Worm (Caenorhabditis elegans): ENCODE measurements around the gene hlb-1.

The hlb-1 gene

DNA sequence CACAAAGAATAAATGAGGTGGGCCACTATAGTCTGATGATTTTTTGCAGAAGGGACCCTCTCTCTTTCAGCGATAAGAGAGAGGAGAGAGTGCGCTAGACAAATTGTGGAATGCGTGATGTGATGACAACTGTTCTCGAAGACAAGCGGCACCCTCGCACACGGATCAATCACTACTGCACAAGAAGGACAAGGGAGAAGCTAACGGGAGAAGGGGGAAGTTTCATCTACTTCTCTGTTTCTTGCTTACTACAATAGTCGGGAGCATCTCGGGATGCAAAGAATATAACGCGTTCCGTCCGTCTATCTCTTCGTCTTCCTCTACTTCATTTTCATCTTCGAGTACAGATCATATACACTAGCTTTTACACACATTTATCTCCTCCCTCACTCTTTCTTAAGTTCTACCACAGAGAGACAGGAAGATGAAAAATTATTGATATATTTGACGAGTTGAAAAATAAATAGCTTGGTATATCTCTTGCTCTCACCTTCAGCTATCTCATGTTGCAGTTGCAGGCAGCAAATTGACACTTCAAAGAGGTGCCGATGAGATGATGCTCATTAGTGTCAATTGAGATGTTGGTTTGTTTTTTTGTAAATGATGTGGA is 9.1 kb downstream of the hlb-1 start:
- no peak for TF ChIP-seq D2030.7 (GFP tag; IDR thresholded peaks at IDR 0.05)
- TF ChIP-seq T26A5.8 (tag; optimal IDR thresholded peaks at IDR 0.05), result no peak
- TF ChIP-seq attf-5 (GFP tag; optimal IDR thresholded peaks at IDR 0.05), result no peak
- TF ChIP-seq lin-40 (tag; optimal IDR thresholded peaks at IDR 0.05), result no peak
- no peak for TF ChIP-seq ekl-4 (GFP tag; IDR thresholded peaks at IDR 0.05)

DNA sequence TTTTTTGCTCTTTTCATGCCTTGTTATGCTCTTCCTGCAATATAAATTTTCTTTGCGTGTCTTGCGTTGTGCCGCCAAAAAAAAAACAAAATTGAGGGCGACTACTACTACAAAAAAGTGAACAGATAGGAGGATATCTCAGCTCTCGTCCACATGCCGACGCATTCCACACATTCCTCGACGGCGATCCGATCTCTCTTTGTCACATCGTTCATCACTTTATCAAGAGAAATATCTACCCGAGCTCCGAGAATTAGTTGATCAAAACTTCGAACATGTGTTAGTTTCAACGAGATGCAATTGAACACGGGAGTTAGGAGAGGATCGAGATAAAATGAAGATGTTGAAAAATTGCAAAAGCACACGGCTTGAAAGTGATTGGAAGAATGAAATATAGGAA is 11.4 kb downstream of the hlb-1 start:
- TF ChIP-seq let-607 (tag; optimal IDR thresholded peaks at IDR 0.05) (no peak), madf-8 (GFP tag; conservative IDR thresholded peaks at IDR 0.05) (no peak), repo-1 (tag; optimal IDR thresholded peaks at IDR 0.05) (no peak)

DNA sequence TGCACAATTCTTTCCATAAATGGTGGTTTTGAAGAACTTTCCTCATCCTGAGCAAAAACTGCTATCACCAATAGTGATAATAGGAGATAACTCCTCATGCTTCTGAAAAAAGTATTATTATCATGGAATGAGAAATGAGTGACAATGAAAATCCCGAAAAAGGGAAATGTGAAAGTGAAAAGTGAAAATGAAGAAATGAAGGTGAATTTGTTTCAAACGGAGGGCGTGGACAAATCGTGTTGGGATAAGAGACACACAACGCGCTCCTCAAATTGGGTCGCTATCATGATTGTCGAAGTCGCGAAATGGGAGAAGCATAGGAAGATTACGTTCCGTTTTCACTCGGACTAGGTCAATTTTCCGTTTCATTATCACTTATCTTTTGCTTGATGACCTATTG is 18.3 kb downstream of the hlb-1 start, which contains the start of gene M03B6.3:
M03B6.3 (minus strand) TSS at position 102 of the 400 bp plus-strand sequence.
- TF ChIP-seq pha-4 (tag; optimal IDR thresholded peaks at IDR 0.05) (no peak), T07F8.4 (tag; optimal IDR thresholded peaks at IDR 0.05) (no peak), ceh-58 (GFP tag; IDR thresholded peaks at IDR 0.05) (no peak), mes-4 (tag; optimal IDR thresholded peaks at IDR 0.05) (no peak), ceh-27 (GFP tag; optimal IDR thresholded peaks at IDR 0.05) (no peak), hmg-20 (GFP tag; IDR thresholded peaks at IDR 0.05) (no peak), C17E4.6 (GFP tag; IDR thresholded peaks at IDR 0.05) (no peak), C06A6.2 (GFP tag; conservative IDR thresholded peaks at IDR 0.05) (no peak), madf-6 (GFP tag; IDR thresholded peaks at IDR 0.05) (no peak), ceh-40 (GFP tag; IDR thresholded peaks at IDR 0.05) (no peak), nfya-2 (GFP tag; IDR thresholded peaks at IDR 0.05) (no peak), F37B4.10 (GFP tag; IDR thresholded peaks at IDR 0.05) (no peak), attf-6 (GFP tag; IDR thresholded peaks at IDR 0.05) (no peak), efl-1 (GFP tag; optimal IDR thresholded peaks at IDR 0.05) (no peak), attf-3 (GFP tag; conservative IDR thresholded peaks at IDR 0.05) (no peak), B0261.1 (tag; optimal IDR thresholded peaks at IDR 0.05) (no peak)

DNA sequence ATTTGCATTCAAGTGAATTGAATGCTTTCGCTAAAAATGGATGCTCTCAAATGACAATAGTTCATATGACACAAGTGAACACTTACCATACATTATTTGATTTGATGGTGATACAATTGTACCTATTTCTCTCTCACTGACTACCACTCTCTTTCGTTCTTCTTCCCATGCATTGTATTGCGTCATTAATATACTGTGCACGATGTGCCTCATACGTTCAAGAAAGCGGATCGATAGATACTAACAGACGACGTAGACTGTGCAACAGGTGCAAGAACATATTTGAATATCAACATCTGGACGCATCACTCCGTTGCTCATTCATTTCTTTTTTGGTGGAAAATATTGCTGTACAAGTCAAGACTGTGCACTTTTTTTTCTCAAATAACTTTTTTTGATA is 23.8 kb downstream of the hlb-1 start, which contains the start of gene M03B6.4:
M03B6.4 (plus strand) TSS at position 149 of the 400 bp plus-strand sequence.
- peak; percentile 23 for TF ChIP-seq nhr-80 (tag; optimal IDR thresholded peaks at IDR 0.05)
- TF ChIP-seq C06A6.2 (GFP tag; conservative IDR thresholded peaks at IDR 0.05), result no peak

DNA sequence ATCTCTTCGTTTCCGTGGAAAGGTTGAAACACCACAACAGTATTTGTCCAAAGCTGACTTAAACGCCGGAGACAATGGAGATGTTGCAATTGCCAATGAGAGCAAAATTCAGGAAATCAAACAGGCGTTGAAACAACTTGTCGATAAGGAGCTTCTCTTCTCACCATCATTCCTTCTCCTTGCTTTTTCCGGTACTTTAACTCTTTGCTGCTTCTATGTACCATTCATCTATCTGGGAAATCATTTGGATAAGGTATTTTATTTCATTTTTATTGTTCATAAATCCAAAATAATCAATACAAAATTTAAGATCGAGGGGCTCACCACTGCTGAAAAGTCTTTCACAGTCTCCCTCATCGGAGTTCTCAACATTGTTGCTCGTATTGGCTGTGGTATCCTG is 26.6 kb downstream of the hlb-1 start:
- no peak for TF ChIP-seq B0261.1 (tag; optimal IDR thresholded peaks at IDR 0.05)
- no peak for TF ChIP-seq lir-1 (GFP tag; conservative IDR thresholded peaks at IDR 0.05)
- TF ChIP-seq ceh-100 (GFP tag; IDR thresholded peaks at IDR 0.05), result no peak
- TF ChIP-seq mcd-1 (GFP tag; IDR thresholded peaks at IDR 0.05), result no peak
- no peak for TF ChIP-seq T26A5.8 (tag; optimal IDR thresholded peaks at IDR 0.05)
- TF ChIP-seq F57C9.4 (tag; optimal IDR thresholded peaks at IDR 0.05), result no peak
- TF ChIP-seq ceh-79 (tag; optimal IDR thresholded peaks at IDR 0.05), result no peak
- no peak for TF ChIP-seq F52B5.7 (tag; optimal IDR thresholded peaks at IDR 0.05)
- TF ChIP-seq hlh-26 (GFP tag; conservative IDR thresholded peaks at IDR 0.05), result no peak
- TF ChIP-seq B0336.3 (GFP tag; IDR thresholded peaks at IDR 0.05), result no peak
- no peak for TF ChIP-seq hmg-1.2 (GFP tag; IDR thresholded peaks at IDR 0.05)
- no peak for TF ChIP-seq B0019.2 (GFP tag; conservative IDR thresholded peaks at IDR 0.05)
- TF ChIP-seq cebp-1 (GFP tag; IDR thresholded peaks at IDR 0.05), result no peak
- TF ChIP-seq cebp-1 (tag; optimal IDR thresholded peaks at IDR 0.05), result no peak
- TF ChIP-seq ceh-40 (GFP tag; IDR thresholded peaks at IDR 0.05), result no peak
- TF ChIP-seq dpl-1 (GFP tag; optimal IDR thresholded peaks at IDR 0.05), result no peak
- TF ChIP-seq hmg-20 (GFP tag; IDR thresholded peaks at IDR 0.05), result no peak
- TF ChIP-seq F23B12.7 (tag; optimal IDR thresholded peaks at IDR 0.05; ENCODE audit: insufficient read depth), result no peak
- no peak for TF ChIP-seq lag-1 (GFP tag; IDR thresholded peaks at IDR 0.05)
- TF ChIP-seq efl-1 (GFP tag; optimal IDR thresholded peaks at IDR 0.05), result no peak
- no peak for TF ChIP-seq egl-18 (GFP tag; IDR thresholded peaks at IDR 0.05)

Measured in whole organism, young adult.